Fruit fly (Drosophila melanogaster) whole organism, embryonic: Measurements from ENCODE around the gene Rab9.

Experiments used
- CG10366 ChIP-seq: fragments of 200-800 bp; sonication (Bioruptor generic); IDR thresholded peaks from 2 replicates; pipeline ENCODE4 v1.3.6; 2022; ENCODE audit warnings: missing biosample characterization, missing genetic modification characterization
- CG10959 ChIP-seq: fragments of 200-800 bp; sonication (Bioruptor generic); IDR thresholded peaks from 2 replicates; pipeline ENCODE4 v1.3.6; 2022; ENCODE audit warnings: missing biosample characterization, missing genetic modification characterization
- CG12104 ChIP-seq: fragments of 200-800 bp; sonication (Bioruptor generic); optimal IDR thresholded peaks from 3 replicates; lab custom pipeline; 2016; ENCODE audit warnings: missing biosample characterization, missing genetic modification characterization
- CG12744 ChIP-seq: fragments of 200-800 bp; sonication (Bioruptor generic); optimal IDR thresholded peaks from 2 replicates; lab custom pipeline; 2016; ENCODE audit warnings: missing biosample characterization, missing genetic modification characterization
- CG13123 ChIP-seq: fragments of 200-800 bp; sonication (Bioruptor generic); optimal IDR thresholded peaks from 2 replicates; lab custom pipeline; 2016; ENCODE audit warnings: missing biosample characterization, missing genetic modification characterization
- CG14050 ChIP-seq: fragments of 200-800 bp; sonication (Bioruptor generic); IDR thresholded peaks from 3 replicates; pipeline ENCODE4 v1.3.6; 2022; ENCODE audit warnings: missing biosample characterization, missing genetic modification characterization
- CG14441 ChIP-seq: fragments of 200-800 bp; sonication (Bioruptor generic); IDR thresholded peaks from 2 replicates; pipeline ENCODE4 v1.3.6; 2022; ENCODE audit warnings: missing biosample characterization, missing genetic modification characterization
- CG14860 ChIP-seq: fragments of 200-800 bp; sonication (Bioruptor generic); IDR thresholded peaks from 3 replicates; pipeline ENCODE4 v1.3.6; 2022; ENCODE audit warnings: missing biosample characterization, missing genetic modification characterization; ENCODE audit not compliant: partially characterized antibody
- CG15073 ChIP-seq: fragments of 200-800 bp; sonication (Bioruptor generic); optimal IDR thresholded peaks from 2 replicates; lab custom pipeline; 2016; ENCODE audit warnings: missing biosample characterization, missing genetic modification characterization
- CG15479 ChIP-seq: fragments of 200-800 bp; sonication (Bioruptor generic); optimal IDR thresholded peaks from 3 replicates; lab custom pipeline; 2019; ENCODE audit warnings: missing biosample characterization, mild to moderate bottlenecking, missing genetic modification characterization, moderate library complexity
- CG17328 ChIP-seq: fragments of 200-800 bp; sonication (Bioruptor generic); IDR thresholded peaks from 2 replicates; pipeline ENCODE4 v1.3.6; 2022; ENCODE audit warnings: missing biosample characterization, missing genetic modification characterization
- CG17359 ChIP-seq: fragments of 200-800 bp; sonication (Bioruptor generic); optimal IDR thresholded peaks from 3 replicates; lab custom pipeline; 2018; ENCODE audit warnings: missing biosample characterization, mild to moderate bottlenecking, missing genetic modification characterization, moderate library complexity
- CG17802 ChIP-seq: fragments of 200-800 bp; sonication (Bioruptor generic); optimal IDR thresholded peaks from 2 replicates; lab custom pipeline; 2018; ENCODE audit warnings: missing biosample characterization, mild to moderate bottlenecking, missing genetic modification characterization, moderate library complexity
- CG30403 ChIP-seq: fragments of 200-800 bp; sonication (Bioruptor generic); optimal IDR thresholded peaks from 3 replicates; lab custom pipeline; 2016; ENCODE audit warnings: missing biosample characterization, missing genetic modification characterization
- CG30431 ChIP-seq: fragments of 200-800 bp; sonication (Bioruptor generic); optimal IDR thresholded peaks from 2 replicates; lab custom pipeline; 2017; ENCODE audit warnings: missing biosample characterization, missing genetic modification characterization
- CG33213 ChIP-seq: fragments of 200-800 bp; sonication (Bioruptor generic); optimal IDR thresholded peaks from 3 replicates; lab custom pipeline; 2016; ENCODE audit warnings: missing biosample characterization, missing genetic modification characterization
- CG4424 ChIP-seq: fragments of 200-800 bp; sonication (Bioruptor generic); optimal IDR thresholded peaks from 3 replicates; lab custom pipeline; 2016; ENCODE audit warnings: missing biosample characterization, missing genetic modification characterization
- CG4707 ChIP-seq: fragments of 200-800 bp; sonication (Bioruptor generic); optimal IDR thresholded peaks from 2 replicates; lab custom pipeline; 2018; ENCODE audit warnings: missing biosample characterization, mild to moderate bottlenecking, missing genetic modification characterization, moderate library complexity
- CG4730 ChIP-seq: fragments of 200-800 bp; sonication (Bioruptor generic); IDR thresholded peaks from 2 replicates; pipeline ENCODE4 v1.3.6; 2022; ENCODE audit warnings: missing biosample characterization, missing genetic modification characterization
- CG6254 ChIP-seq: fragments of 200-800 bp; sonication (Bioruptor generic); optimal IDR thresholded peaks from 3 replicates; lab custom pipeline; 2017; ENCODE audit warnings: mild to moderate bottlenecking, missing biosample characterization, missing genetic modification reagents, missing genetic modification characterization
- CG7556 ChIP-seq: fragments of 200-800 bp; sonication (Bioruptor generic); optimal IDR thresholded peaks from 2 replicates; lab custom pipeline; 2017; ENCODE audit warnings: missing biosample characterization, mild to moderate bottlenecking, missing genetic modification characterization
- CG8359 ChIP-seq: fragments of 200-800 bp; sonication (Bioruptor generic); optimal IDR thresholded peaks from 2 replicates; lab custom pipeline; 2017; ENCODE audit warnings: missing biosample characterization, mild to moderate bottlenecking, missing genetic modification characterization, borderline replicate concordance
- CG9215 ChIP-seq: fragments of 200-800 bp; sonication (Bioruptor generic); IDR thresholded peaks from 2 replicates; pipeline ENCODE4 v1.3.6; 2022; ENCODE audit warnings: missing biosample characterization, missing genetic modification characterization
- CG9437 ChIP-seq: fragments of 200-800 bp; sonication (Bioruptor generic); optimal IDR thresholded peaks from 2 replicates; lab custom pipeline; 2018; ENCODE audit warnings: missing biosample characterization, mild to moderate bottlenecking, missing genetic modification characterization
- Dad ChIP-seq: fragments of 200-800 bp; sonication (Bioruptor generic); optimal IDR thresholded peaks from 3 replicates; lab custom pipeline; 2016; ENCODE audit warnings: missing biosample characterization, missing genetic modification characterization
- E2f1 ChIP-seq: fragments of 200-800 bp; sonication (Bioruptor generic); IDR thresholded peaks from 2 replicates; pipeline ENCODE4 v1.3.6; 2022; ENCODE audit warnings: missing biosample characterization, missing genetic modification characterization
- HHEX ChIP-seq: fragments of 200-800 bp; sonication (Bioruptor generic); optimal IDR thresholded peaks from 3 replicates; lab custom pipeline; 2017; ENCODE audit warnings: missing biosample characterization, mild to moderate bottlenecking, missing genetic modification characterization, missing genetic modification reagents
- HLH3B ChIP-seq: fragments of 200-800 bp; sonication (Bioruptor generic); IDR thresholded peaks from 2 replicates; pipeline ENCODE4 v1.3.6; 2022; ENCODE audit warnings: missing biosample characterization, missing genetic modification characterization
- HLH54F ChIP-seq: fragments of 200-800 bp; sonication (Bioruptor generic); optimal IDR thresholded peaks from 3 replicates; lab custom pipeline; 2016; ENCODE audit warnings: missing biosample characterization, missing genetic modification characterization
- HLHmδ ChIP-seq: fragments of 200-800 bp; sonication (Bioruptor generic); optimal IDR thresholded peaks from 2 replicates; lab custom pipeline; 2018; ENCODE audit warnings: missing biosample characterization, mild to moderate bottlenecking, missing genetic modification characterization, moderate library complexity
- Hmr ChIP-seq: fragments of 200-800 bp; sonication (Bioruptor generic); optimal IDR thresholded peaks from 3 replicates; lab custom pipeline; 2017; ENCODE audit warnings: mild to moderate bottlenecking, missing biosample characterization, missing genetic modification reagents, missing genetic modification characterization
- Hsf ChIP-seq: fragments of 200-800 bp; sonication (Bioruptor generic); optimal IDR thresholded peaks from 3 replicates; lab custom pipeline; 2016; ENCODE audit warnings: missing biosample characterization, missing genetic modification characterization
- Jarid2 ChIP-seq: fragments of 200-800 bp; sonication (Bioruptor generic); optimal IDR thresholded peaks from 3 replicates; lab custom pipeline; 2017; ENCODE audit warnings: mild to moderate bottlenecking, missing biosample characterization, missing genetic modification reagents, missing genetic modification characterization
- Neu2 ChIP-seq: fragments of 200-800 bp; sonication (Bioruptor generic); optimal IDR thresholded peaks from 3 replicates; lab custom pipeline; 2016; ENCODE audit warnings: missing biosample characterization, missing genetic modification characterization, borderline replicate concordance
- Scr ChIP-seq: fragments of 200-800 bp; sonication (Bioruptor generic); IDR thresholded peaks from 2 replicates; pipeline ENCODE4 v1.3.6; 2022; ENCODE audit warnings: missing biosample characterization, missing genetic modification characterization; ENCODE audit not compliant: partially characterized antibody
- Ssrp ChIP-seq: fragments of 200-800 bp; sonication (Bioruptor generic); optimal IDR thresholded peaks from 2 replicates; lab custom pipeline; 2018; ENCODE audit warnings: missing biosample characterization, mild to moderate bottlenecking, missing genetic modification characterization, moderate library complexity
- Trl ChIP-seq, 3 experiments: fragments of >200 bp in 2 of 3; fragments of 200-800 bp in 1 of 3; sonication (Bioruptor generic) in 1 of 3; optimal IDR thresholded peaks; 2 replicates in 1 of 3; 3 replicates in 2 of 3; lab custom pipeline; 2016 to 2017; ENCODE audit warnings: missing biosample characterization in 1 of 3, missing genetic modification characterization in 1 of 3
- bowl ChIP-seq: fragments of 200-800 bp; sonication (Bioruptor generic); IDR thresholded peaks from 2 replicates; pipeline ENCODE4 v1.3.6; 2022; ENCODE audit warnings: missing biosample characterization, missing genetic modification characterization
- br ChIP-seq: fragments of >200 bp; optimal IDR thresholded peaks from 2 replicates; lab custom pipeline; 2017
- crc ChIP-seq: fragments of 200-800 bp; sonication (Bioruptor generic); optimal IDR thresholded peaks from 2 replicates; lab custom pipeline; 2016; ENCODE audit warnings: missing biosample characterization, missing genetic modification characterization
- dysf ChIP-seq: fragments of 200-800 bp; sonication (Bioruptor generic); IDR thresholded peaks from 3 replicates; pipeline ENCODE4 v1.3.6; 2022; ENCODE audit warnings: missing biosample characterization, missing genetic modification characterization
- fd102C ChIP-seq: fragments of 200-800 bp; sonication (Bioruptor generic); optimal IDR thresholded peaks from 2 replicates; lab custom pipeline; 2018; ENCODE audit warnings: missing biosample characterization, mild to moderate bottlenecking, missing genetic modification characterization, moderate library complexity
- mirr ChIP-seq: fragments of 200-800 bp; sonication (Bioruptor generic); optimal IDR thresholded peaks from 3 replicates; lab custom pipeline; 2018; ENCODE audit warnings: missing biosample characterization, mild to moderate bottlenecking, missing genetic modification characterization
- pho ChIP-seq: fragments of 200-800 bp; sonication (Bioruptor generic); optimal IDR thresholded peaks from 2 replicates; lab custom pipeline; 2016; ENCODE audit warnings: missing biosample characterization, missing genetic modification characterization
- pum ChIP-seq: fragments of 200-800 bp; sonication (Bioruptor generic); optimal IDR thresholded peaks from 2 replicates; lab custom pipeline; 2016; ENCODE audit warnings: missing biosample characterization, missing genetic modification characterization
- rib ChIP-seq: fragments of 200-800 bp; sonication (Bioruptor generic); IDR thresholded peaks from 2 replicates; pipeline ENCODE4 v1.3.6; 2022; ENCODE audit warnings: missing biosample characterization, missing genetic modification characterization
- run ChIP-seq: fragments of 200-800 bp; sonication (Bioruptor generic); optimal IDR thresholded peaks from 3 replicates; lab custom pipeline; 2018; ENCODE audit warnings: missing biosample characterization, mild to moderate bottlenecking, missing genetic modification characterization
- sc ChIP-seq, 3 experiments: fragments of >200 bp in 2 of 3; fragments of 200-800 bp in 1 of 3; sonication (Bioruptor generic) in 1 of 3; optimal IDR thresholded peaks; 2 replicates in 2 of 3; 3 replicates in 1 of 3; lab custom pipeline; 2017; ENCODE audit warnings: mild to moderate bottlenecking in 1 of 3, missing biosample characterization in 1 of 3, missing genetic modification characterization in 1 of 3, missing genetic modification reagents in 1 of 3
- stwl ChIP-seq: fragments of 200-800 bp; sonication (Bioruptor generic); optimal IDR thresholded peaks from 3 replicates; lab custom pipeline; 2018; ENCODE audit warnings: missing biosample characterization, mild to moderate bottlenecking, missing genetic modification characterization, moderate library complexity
- vfl ChIP-seq: fragments of 200-800 bp; sonication (Bioruptor generic); optimal IDR thresholded peaks from 2 replicates; lab custom pipeline; 2016; ENCODE audit warnings: missing biosample characterization, missing genetic modification characterization

Gene Rab9

DNA sequence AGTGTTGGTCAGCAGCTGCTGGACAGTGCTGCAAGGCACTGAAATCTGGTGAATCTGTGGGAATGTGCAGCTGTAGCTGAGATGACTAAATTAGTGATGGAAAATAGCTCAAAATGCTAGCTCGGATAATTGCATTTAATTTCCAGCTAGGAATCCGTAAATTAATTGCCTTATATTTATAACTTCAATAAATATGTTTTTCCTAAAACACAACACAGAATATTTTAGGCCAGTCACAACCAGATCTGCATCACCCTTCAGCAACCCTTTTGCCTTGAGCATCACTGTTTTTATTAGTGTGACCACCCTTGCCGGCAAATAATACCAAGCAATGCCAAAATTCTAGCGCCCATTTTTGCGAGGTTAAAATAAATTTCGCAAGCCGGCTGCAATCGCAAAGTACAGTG lies 12.4 kb downstream of the Rab9 start, which contains the start of gene Hs2st (continued):
- TF ChIP-seq CG14860 (GFP tag; lab: Robert Waterston, UW) (no peak), fd102C (peak; percentile 27), CG12744 (GFP tag; lab: Kevin White, UChicago) (peak; percentile 92), CG15479 (GFP tag; lab: Kevin White, UChicago) (peak; percentile 93), CG30431 (GFP tag; lab: Kevin White, UChicago) (peak; percentile 89), HHEX (peak; percentile 84), CG14050 (GFP tag; lab: Robert Waterston, UW) (peak; percentile 86), CG15073 (GFP tag; lab: Kevin White, UChicago) (peak; percentile 80), CG10959 (GFP tag; lab: Robert Waterston, UW) (peak; percentile 86), vfl (GFP tag; lab: Kevin White, UChicago) (peak; percentile 95), pho (GFP tag; lab: Kevin White, UChicago) (peak; percentile 96), E2f1 (peak; percentile 90), pum (peak; percentile 96), CG33213 (GFP tag; lab: Kevin White, UChicago) (peak; percentile 93), bowl (GFP tag; lab: Robert Waterston, UW) (peak; percentile 48; the same call in 1 of the 2 replicates), CG7556 (peak; percentile 88), CG30403 (GFP tag; lab: Kevin White, UChicago) (peak; percentile 97), CG4707 (GFP tag; lab: Kevin White, UChicago) (peak; percentile 24), CG17802 (tag; lab: Kevin White, UChicago) (peak; percentile 72), CG17328 (GFP tag; lab: Robert Waterston, UW) (peak; percentile 88), br (lab: Kevin White, UChicago) (no peak), Hmr (GFP tag; lab: Kevin White, UChicago) (peak; percentile 95), Hsf (peak; percentile 97), dysf (GFP tag; lab: Robert Waterston, UW) (peak; percentile 94), CG6254 (GFP tag; lab: Kevin White, UChicago) (peak; percentile 50), CG9437 (peak; percentile 69), CG13123 (GFP tag; lab: Kevin White, UChicago) (peak; percentile 90), CG14441 (peak; percentile 95), Ssrp (tag; lab: Kevin White, UChicago) (peak; percentile 91), stwl (peak; percentile 89), Jarid2 (GFP tag; lab: Kevin White, UChicago) (peak; percentile 66), HLHmδ (GFP tag; lab: Kevin White, UChicago) (no peak), CG8359 (GFP tag; lab: Kevin White, UChicago) (peak; percentile 37), mirr (peak; percentile 79), HLH54F (peak; percentile 97), sc (optimal IDR thresholded peaks at IDR 0.05; lab: Kevin White, UChicago) (no peak), sc (GFP tag; optimal IDR thresholded peaks at IDR 0.05; lab: Kevin White, UChicago) (peak; percentile 81), run (tag; lab: Kevin White, UChicago) (peak; percentile 19), Trl (optimal IDR thresholded peaks at IDR 0.05; lab: Kevin White, UChicago) (peak in 1 of 2 experiments; percentile 1), Trl (GFP tag; optimal IDR thresholded peaks at IDR 0.05; lab: Kevin White, UChicago) (peak; percentile 96), CG12104 (GFP tag; lab: Kevin White, UChicago) (peak; percentile 85), rib (peak; percentile 91; the same call in 1 of the 2 replicates), Scr (GFP tag; lab: Robert Waterston, UW) (peak; percentile 59), HLH3B (peak; percentile 86), CG9215 (peak; percentile 96), CG10366 (peak; percentile 93), CG4730 (peak; percentile 90), Neu2 (GFP tag; lab: Kevin White, UChicago) (peak; percentile 72), CG4424 (GFP tag; lab: Kevin White, UChicago) (peak; percentile 93), crc (GFP tag; lab: Kevin White, UChicago) (peak; percentile 85), CG17359 (tag; lab: Kevin White, UChicago) (peak; percentile 85), Dad (GFP tag; lab: Kevin White, UChicago) (peak; percentile 95)
